Fruit fly (Drosophila melanogaster) Kc167 (cell line): Measurements from ENCODE around the gene CG11267.

ENCODE experiments used
- Myc ChIP-seq: fragments of >200 bp; optimal IDR thresholded peaks from 2 replicates; lab custom pipeline; 2017; ENCODE audit warnings: missing external identifiers
- Sin3A ChIP-seq: fragments of >200 bp; optimal IDR thresholded peaks from 2 replicates; lab custom pipeline; 2018; ENCODE audit warnings: missing external identifiers
- h ChIP-seq: fragments of >200 bp; optimal IDR thresholded peaks from 3 replicates; lab custom pipeline; 2018; ENCODE audit warnings: missing external identifiers
- psq ChIP-seq: fragments of >200 bp; optimal IDR thresholded peaks from 2 replicates; lab custom pipeline; 2017; ENCODE audit warnings: missing external identifiers
- ttk ChIP-seq: sonication (Bioruptor generic); optimal IDR thresholded peaks from 2 replicates; lab custom pipeline; 2017; ENCODE audit warnings: missing external identifiers

DNA sequence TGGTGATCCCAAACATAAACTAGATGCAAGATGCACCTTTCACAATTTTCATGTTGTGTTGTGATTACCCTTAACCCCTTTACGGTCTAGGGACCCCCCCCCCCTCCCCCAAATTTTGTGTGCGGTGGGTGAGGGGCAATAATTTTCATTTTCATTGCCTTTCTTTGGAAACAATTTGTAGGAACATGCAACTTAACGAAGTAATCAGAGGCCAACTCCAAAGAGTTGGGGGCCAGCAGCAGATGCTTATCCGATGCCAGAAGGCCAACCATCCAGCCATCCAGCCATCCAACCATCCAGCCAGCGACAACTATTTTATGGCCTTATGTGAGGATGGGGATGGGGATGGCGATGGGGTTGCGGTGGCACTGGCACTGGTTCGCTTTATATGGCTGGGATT lies 49.1 kb downstream of the CG11267 start:
- no peak for TF ChIP-seq psq (lab: Kevin White, UChicago)
- TF ChIP-seq Myc (lab: Kevin White, UChicago): no peak
- no peak for TF ChIP-seq ttk (lab: Kevin White, UChicago)
- TF ChIP-seq Sin3A (lab: Kevin White, UChicago): no peak
- TF ChIP-seq h: no peak
